Worm (Caenorhabditis elegans) whole organism, young adult: ENCODE results near the gene C06A12.3.

ENCODE experiments used
- D2030.7 ChIP-seq: fragments of 200-800 bp; sonication (Bioruptor generic); IDR thresholded peaks from 2 replicates; pipeline ENCODE4 v1.3.6; 2022; ENCODE audit warnings: missing genetic modification reagents, missing genetic modification characterization, missing compliant biosample characterization
- F57A8.1 ChIP-seq: fragments of 200-800 bp; sonication (Bioruptor generic); optimal IDR thresholded peaks from 2 replicates; lab custom pipeline; 2018; ENCODE audit warnings: mild to moderate bottlenecking, missing genetic modification characterization, moderate library complexity, missing compliant biosample characterization
- aptf-2 ChIP-seq: fragments of 200-800 bp; sonication (Bioruptor generic); conservative IDR thresholded peaks from 2 replicates; pipeline ENCODE4 v1.3.6; 2022; ENCODE audit warnings: missing genetic modification reagents, missing genetic modification characterization, missing compliant biosample characterization
- bed-1 ChIP-seq: fragments of 200-800 bp; sonication (Bioruptor generic); IDR thresholded peaks from 2 replicates; pipeline ENCODE4 v1.3.6; 2022; ENCODE audit warnings: missing genetic modification reagents, missing genetic modification characterization, missing compliant biosample characterization
- ceh-27 ChIP-seq: fragments of 200-800 bp; sonication (Bioruptor generic); optimal IDR thresholded peaks from 2 replicates; lab custom pipeline; 2018; ENCODE audit warnings: mild to moderate bottlenecking, missing genetic modification characterization, moderate library complexity, missing compliant biosample characterization
- ceh-40 ChIP-seq: fragments of 200-800 bp; sonication (Bioruptor generic); IDR thresholded peaks from 2 replicates; pipeline ENCODE4 v1.3.6; 2022; ENCODE audit warnings: missing genetic modification characterization, missing compliant biosample characterization
- ceh-79 ChIP-seq: sonication (generic microtip); optimal IDR thresholded peaks from 2 replicates; lab custom pipeline; 2017; ENCODE audit warnings: mild to moderate bottlenecking, missing genetic modification characterization, missing compliant biosample characterization
- die-1 ChIP-seq: sonication (generic microtip); optimal IDR thresholded peaks from 2 replicates; lab custom pipeline; 2016; ENCODE audit warnings: missing genotype, mild to moderate bottlenecking, missing genetic modification characterization, missing compliant biosample characterization
- dox-1 ChIP-seq: fragments of 200-800 bp; sonication (Bioruptor generic); IDR thresholded peaks from 2 replicates; pipeline ENCODE4 v1.3.6; 2022; ENCODE audit warnings: missing genetic modification reagents, missing genetic modification characterization, missing compliant biosample characterization
- ets-4 ChIP-seq: fragments of 200-800 bp; sonication (Bioruptor generic); optimal IDR thresholded peaks from 2 replicates; lab custom pipeline; 2018; ENCODE audit warnings: mild to moderate bottlenecking, missing genetic modification characterization, missing compliant biosample characterization
- let-607 ChIP-seq, 2 experiments: fragments of 200-800 bp in 1 of 2; sonication (Bioruptor generic) in 1 of 2; sonication (generic microtip) in 1 of 2; optimal IDR thresholded peaks; 2 replicates each; lab custom pipeline; 2016 to 2018; ENCODE audit warnings: mild to moderate bottlenecking in 2 of 2, missing compliant biosample characterization in 2 of 2, missing genetic modification characterization in 2 of 2, moderate library complexity in 2 of 2, missing genotype in 1 of 2
- lin-35 ChIP-seq, 3 experiments: fragments of 150-350 bp in 2 of 3; sonication (generic microtip) in 1 of 3; optimal IDR thresholded peaks; 2 replicates each; lab custom pipeline; 2014 to 2018; ENCODE audit warnings: missing biosample characterization in 3 of 3, missing genetic modification characterization in 3 of 3, missing genetic modification reagents in 3 of 3
- lin-40 ChIP-seq: sonication (generic microtip); optimal IDR thresholded peaks from 2 replicates; lab custom pipeline; 2016; ENCODE audit warnings: missing genetic modification characterization, mild to moderate bottlenecking, missing compliant biosample characterization, missing genotype, missing genetic modification reagents
- lin-54 ChIP-seq: fragments of 200-800 bp; sonication (Bioruptor generic); optimal IDR thresholded peaks from 2 replicates; lab custom pipeline; 2018; ENCODE audit warnings: mild to moderate bottlenecking, missing genetic modification characterization, missing compliant biosample characterization
- madf-10 ChIP-seq: sonication (generic microtip); optimal IDR thresholded peaks from 2 replicates; lab custom pipeline; 2016; ENCODE audit warnings: mild to moderate bottlenecking, missing genetic modification characterization, missing compliant biosample characterization
- madf-3 ChIP-seq: fragments of 200-800 bp; sonication (Bioruptor generic); IDR thresholded peaks from 2 replicates; pipeline ENCODE4 v1.3.6; 2022; ENCODE audit warnings: missing genetic modification reagents, missing genetic modification characterization, missing compliant biosample characterization
- mcd-1 ChIP-seq: fragments of 200-800 bp; sonication (Bioruptor generic); IDR thresholded peaks from 2 replicates; pipeline ENCODE4 v1.3.6; 2022; ENCODE audit warnings: missing genetic modification reagents, missing genetic modification characterization, missing compliant biosample characterization
- mes-4 ChIP-seq: sonication (generic microtip); optimal IDR thresholded peaks from 2 replicates; lab custom pipeline; 2016; ENCODE audit warnings: missing genotype, missing genetic modification characterization, missing compliant biosample characterization
- mxl-1 ChIP-seq: sonication (generic microtip); optimal IDR thresholded peaks from 2 replicates; lab custom pipeline; 2016; ENCODE audit warnings: missing genetic modification characterization, missing compliant biosample characterization
- nfya-1 ChIP-seq: sonication (generic microtip); optimal IDR thresholded peaks from 2 replicates; lab custom pipeline; 2017; ENCODE audit warnings: antibody characterized with exemption, missing compliant biosample characterization, missing genetic modification characterization, borderline replicate concordance; ENCODE audit not compliant: insufficient read depth
- nfyb-1 ChIP-seq: fragments of 200-800 bp; sonication (Bioruptor generic); IDR thresholded peaks from 2 replicates; pipeline ENCODE4 v1.3.6; 2022; ENCODE audit warnings: missing genetic modification reagents, missing genetic modification characterization, missing compliant biosample characterization
- nhr-80 ChIP-seq: sonication (generic microtip); optimal IDR thresholded peaks from 2 replicates; lab custom pipeline; 2016; ENCODE audit warnings: missing genetic modification characterization, missing compliant biosample characterization
- rec-8 ChIP-seq, 2 experiments: sonication (generic microtip); optimal IDR thresholded peaks; 2 replicates each; lab custom pipeline; 2016; ENCODE audit warnings: mild to moderate bottlenecking in 2 of 2, missing genetic modification characterization in 2 of 2, missing genetic modification reagents in 2 of 2, missing genotype in 2 of 2, missing biosample characterization in 1 of 2, missing compliant biosample characterization in 1 of 2, moderate library complexity in 1 of 2
- repo-1 ChIP-seq: sonication (generic microtip); optimal IDR thresholded peaks from 2 replicates; lab custom pipeline; 2017; ENCODE audit warnings: mild to moderate bottlenecking, missing genetic modification characterization, missing compliant biosample characterization
- snpc-1.1 ChIP-seq: sonication (generic microtip); optimal IDR thresholded peaks from 2 replicates; lab custom pipeline; 2017; ENCODE audit warnings: missing genetic modification characterization, mild to moderate bottlenecking, missing compliant biosample characterization, antibody characterized with exemption, moderate library complexity, missing genotype, missing genetic modification reagents; ENCODE audit not compliant: insufficient read depth
- somi-1 ChIP-seq: fragments of 200-800 bp; sonication (Bioruptor generic); optimal IDR thresholded peaks from 2 replicates; lab custom pipeline; 2018; ENCODE audit warnings: mild to moderate bottlenecking, missing genetic modification characterization, missing compliant biosample characterization
- unc-130 ChIP-seq: sonication (generic microtip); optimal IDR thresholded peaks from 2 replicates; lab custom pipeline; 2016; ENCODE audit warnings: missing genetic modification reagents, missing genetic modification characterization, missing compliant biosample characterization
- ztf-22 ChIP-seq: fragments of 200-800 bp; sonication (Bioruptor generic); optimal IDR thresholded peaks from 2 replicates; lab custom pipeline; 2018; ENCODE audit warnings: mild to moderate bottlenecking, missing genetic modification characterization, moderate library complexity, missing compliant biosample characterization
- ztf-26 ChIP-seq: sonication (generic microtip); optimal IDR thresholded peaks from 2 replicates; lab custom pipeline; 2017; ENCODE audit warnings: missing genetic modification characterization, missing compliant biosample characterization
- ztf-3 ChIP-seq: fragments of 200-800 bp; sonication (Bioruptor generic); optimal IDR thresholded peaks from 2 replicates; lab custom pipeline; 2018; ENCODE audit warnings: mild to moderate bottlenecking, missing genetic modification characterization, missing compliant biosample characterization
- ztf-6 ChIP-seq: fragments of 200-800 bp; sonication (Bioruptor generic); IDR thresholded peaks from 2 replicates; pipeline ENCODE4 v1.3.6; 2022; ENCODE audit warnings: missing genetic modification reagents, missing genetic modification characterization, missing compliant biosample characterization

The C06A12.3 gene

ce11 chrIV:17470096-17470602 is 42.6 kb downstream of the C06A12.3 start, which contains the start of gene F11E6.4 (continued):
- TF ChIP-seq nfya-1 (no peak), madf-3 (no peak), D2030.7 (GFP tag; lab: Robert Waterston, UW) (no peak), lin-35 (GFP tag; optimal IDR thresholded peaks at IDR 0.05; lab: Kevin White, UChicago) (no peak), dox-1 (no peak), madf-10 (no peak), unc-130 (no peak), mes-4 (no peak), rec-8 (tag; optimal IDR thresholded peaks at IDR 0.05; lab: Kevin White, UChicago) (no peak)

- TF ChIP-seq ceh-27 (GFP tag; lab: Kevin White, UChicago) (peak; percentile 58), let-607 (tag; optimal IDR thresholded peaks at IDR 0.05; lab: Kevin White, UChicago) (no peak), somi-1 (GFP tag; lab: Kevin White, UChicago) (peak; percentile 4)
Observed at ce11 chrIV:17471870-17472459, 44.4 kb downstream of the C06A12.3 start, which contains the start of gene epic-1. epic-1 (minus strand) TSS chrIV:17471920.

ce11 chrIV:17473034-17473433 is 45.5 kb downstream of the C06A12.3 start, which contains the start of gene gba-3:
gba-3 (plus strand) TSS chrIV:17473334.
- TF ChIP-seq nhr-80 (no peak), ceh-40 (GFP tag; lab: Robert Waterston, UW) (no peak), F57A8.1 (GFP tag; lab: Kevin White, UChicago) (no peak), ztf-6 (GFP tag; lab: Robert Waterston, UW) (no peak), rec-8 (tag; optimal IDR thresholded peaks at IDR 0.05; lab: Kevin White, UChicago) (no peak), mxl-1 (no peak)

- TF ChIP-seq ceh-79 (tag; lab: Kevin White, UChicago) (no peak), repo-1 (no peak), ztf-3 (GFP tag; lab: Kevin White, UChicago) (no peak), lin-40 (tag; lab: Kevin White, UChicago) (peak; percentile 76), ztf-26 (peak; percentile 43), ztf-6 (GFP tag; lab: Robert Waterston, UW) (no peak), let-607 (tag; optimal IDR thresholded peaks at IDR 0.05; lab: Kevin White, UChicago) (no peak), aptf-2 (GFP tag; lab: Robert Waterston, UW) (no peak), bed-1 (GFP tag; lab: Robert Waterston, UW) (no peak), ets-4 (GFP tag; lab: Kevin White, UChicago) (no peak), snpc-1.1 (no peak), ztf-22 (GFP tag; lab: Kevin White, UChicago) (no peak), ceh-40 (GFP tag; lab: Robert Waterston, UW) (no peak), rec-8 (tag; optimal IDR thresholded peaks at IDR 0.05; lab: Kevin White, UChicago) (no peak), somi-1 (GFP tag; lab: Kevin White, UChicago) (peak; percentile 33), die-1 (tag; lab: Kevin White, UChicago) (no peak), nfyb-1 (GFP tag; lab: Robert Waterston, UW) (0 out of 2 replicates have a peak, but pooled peaks have one; percentile 44), lin-35 (GFP tag; optimal IDR thresholded peaks at IDR 0.05; lab: Kevin White, UChicago) (no peak), lin-54 (GFP tag; lab: Kevin White, UChicago) (no peak), mcd-1 (no peak)
Observed at ce11 chrIV:17474047-17474446, 46.5 kb downstream of the C06A12.3 start.
